Worm (Caenorhabditis elegans) whole organism, midembryonic: ENCODE results near the gene tomm-7.

Experiments used
- T22C8.4 ChIP-seq: fragments of 200-800 bp; sonication (Bioruptor generic); IDR thresholded peaks from 2 replicates; pipeline ENCODE4 v1.3.6; 2022; ENCODE audit warnings: missing genetic modification characterization, missing compliant biosample characterization
- cog-1 ChIP-seq: sonication (generic microtip); optimal IDR thresholded peaks from 2 replicates; lab custom pipeline; 2016; ENCODE audit warnings: missing genetic modification characterization, missing compliant biosample characterization
- flt-1 ChIP-seq: fragments of 200-800 bp; sonication (Bioruptor generic); IDR thresholded peaks from 2 replicates; pipeline ENCODE4 v1.3.6; 2022; ENCODE audit warnings: missing genetic modification characterization, missing compliant biosample characterization
- klf-2 ChIP-seq: fragments of 200-800 bp; sonication (Bioruptor generic); conservative IDR thresholded peaks from 2 replicates; pipeline ENCODE4 v1.3.6; 2022; ENCODE audit warnings: missing genetic modification reagents, missing genetic modification characterization, missing compliant biosample characterization
- ref-1 ChIP-seq: fragments of 200-800 bp; sonication (Bioruptor generic); conservative IDR thresholded peaks from 2 replicates; pipeline ENCODE4 v1.3.6; 2022; ENCODE audit warnings: missing genetic modification reagents, missing genetic modification characterization, missing compliant biosample characterization
- tab-1 ChIP-seq: fragments of 200-800 bp; sonication (Bioruptor generic); IDR thresholded peaks from 2 replicates; pipeline ENCODE4 v1.3.6; 2022; ENCODE audit warnings: missing genetic modification characterization, missing compliant biosample characterization
- ztf-29 ChIP-seq: fragments of 200-800 bp; sonication (Bioruptor generic); IDR thresholded peaks from 2 replicates; pipeline ENCODE4 v1.3.6; 2022; ENCODE audit warnings: missing genetic modification reagents, missing genetic modification characterization, missing compliant biosample characterization

ce11 chrIII:7878852-7879329 lies 19.5 kb downstream of the tomm-7 start, which contains the start of gene sup-18:
- TF ChIP-seq flt-1 (GFP tag; lab: Robert Waterston, UW), result no peak
- TF ChIP-seq ztf-29 (GFP tag; lab: Robert Waterston, UW), result no peak
- TF ChIP-seq cog-1 (tag; lab: Kevin White, UChicago), result no peak
- no peak for TF ChIP-seq klf-2 (GFP tag; lab: Robert Waterston, UW)
- TF ChIP-seq ref-1 (GFP tag; lab: Robert Waterston, UW), result no peak
- TF ChIP-seq tab-1 (GFP tag; lab: Robert Waterston, UW), result no peak
- TF ChIP-seq T22C8.4 (GFP tag; lab: Robert Waterston, UW), result no peak
